Fruit fly (Drosophila melanogaster) whole organism, embryonic: Measurements from ENCODE around the gene CG10286.

Source experiments
- Asciz ChIP-seq: fragments of 200-800 bp; sonication (Bioruptor generic); optimal IDR thresholded peaks from 2 replicates; lab custom pipeline; 2017; ENCODE audit warnings: missing biosample characterization, mild to moderate bottlenecking, missing genetic modification characterization, missing genetic modification reagents
- BtbVII ChIP-seq: fragments of 200-800 bp; sonication (Bioruptor generic); optimal IDR thresholded peaks from 3 replicates; lab custom pipeline; 2017; ENCODE audit warnings: missing biosample characterization, mild to moderate bottlenecking, missing genetic modification characterization
- CG10321 ChIP-seq: fragments of 200-800 bp; sonication (Bioruptor generic); IDR thresholded peaks from 2 replicates; pipeline ENCODE4 v1.3.6; 2022; ENCODE audit warnings: missing biosample characterization, missing genetic modification characterization
- CG13624 ChIP-seq: fragments of 200-800 bp; sonication (Bioruptor generic); optimal IDR thresholded peaks from 2 replicates; lab custom pipeline; 2016; ENCODE audit warnings: missing biosample characterization, missing genetic modification characterization
- CG13894 ChIP-seq: fragments of 200-800 bp; sonication (Bioruptor generic); optimal IDR thresholded peaks from 3 replicates; lab custom pipeline; 2018; ENCODE audit warnings: missing biosample characterization, mild to moderate bottlenecking, missing genetic modification characterization, moderate library complexity
- CG1602 ChIP-seq: fragments of 200-800 bp; sonication (Bioruptor generic); optimal IDR thresholded peaks from 3 replicates; lab custom pipeline; 2016; ENCODE audit warnings: missing biosample characterization, missing genetic modification characterization
- CG18619 ChIP-seq: fragments of 200-800 bp; sonication (Bioruptor generic); optimal IDR thresholded peaks from 3 replicates; lab custom pipeline; 2017; ENCODE audit warnings: missing biosample characterization, mild to moderate bottlenecking, missing genetic modification characterization
- CG2120 ChIP-seq: fragments of 200-800 bp; sonication (Bioruptor generic); optimal IDR thresholded peaks from 3 replicates; lab custom pipeline; 2016; ENCODE audit warnings: missing biosample characterization, missing genetic modification characterization
- CG2199 ChIP-seq: fragments of 200-800 bp; sonication (Bioruptor generic); IDR thresholded peaks from 3 replicates; pipeline ENCODE4 v1.3.6; 2022; ENCODE audit warnings: missing biosample characterization, missing genetic modification characterization
- CG34422 ChIP-seq: fragments of 200-800 bp; sonication (Bioruptor generic); IDR thresholded peaks from 3 replicates; pipeline ENCODE4 v1.3.6; 2022; ENCODE audit warnings: missing biosample characterization, missing genetic modification characterization
- CG4707 ChIP-seq: fragments of 200-800 bp; sonication (Bioruptor generic); optimal IDR thresholded peaks from 2 replicates; lab custom pipeline; 2018; ENCODE audit warnings: missing biosample characterization, mild to moderate bottlenecking, missing genetic modification characterization, moderate library complexity
- CG4820 ChIP-seq: fragments of 200-800 bp; sonication (Bioruptor generic); optimal IDR thresholded peaks from 3 replicates; lab custom pipeline; 2016; ENCODE audit warnings: missing biosample characterization, missing genetic modification characterization
- CG6765 ChIP-seq: fragments of 200-800 bp; sonication (Bioruptor generic); optimal IDR thresholded peaks from 3 replicates; lab custom pipeline; 2017; ENCODE audit warnings: missing biosample characterization, mild to moderate bottlenecking, missing genetic modification characterization
- CG9215 ChIP-seq: fragments of 200-800 bp; sonication (Bioruptor generic); IDR thresholded peaks from 2 replicates; pipeline ENCODE4 v1.3.6; 2022; ENCODE audit warnings: missing biosample characterization, missing genetic modification characterization
- Dip3 ChIP-seq: fragments of 200-800 bp; sonication (Bioruptor generic); optimal IDR thresholded peaks from 3 replicates; lab custom pipeline; 2016; ENCODE audit warnings: missing biosample characterization, missing genetic modification characterization
- Doc3 ChIP-seq: fragments of 200-800 bp; sonication (Bioruptor generic); IDR thresholded peaks from 3 replicates; pipeline ENCODE4 v1.3.6; 2022; ENCODE audit warnings: missing biosample characterization, missing genetic modification characterization; ENCODE audit not compliant: partially characterized antibody
- ERR ChIP-seq: fragments of 200-800 bp; sonication (Bioruptor generic); optimal IDR thresholded peaks from 2 replicates; lab custom pipeline; 2016; ENCODE audit warnings: missing biosample characterization, missing genetic modification characterization
- GATAe ChIP-seq: fragments of 200-800 bp; sonication (Bioruptor generic); conservative IDR thresholded peaks from 2 replicates; pipeline ENCODE4 v1.3.6; 2022; ENCODE audit warnings: missing biosample characterization, missing genetic modification characterization
- HLH4C ChIP-seq: fragments of 200-800 bp; sonication (Bioruptor generic); IDR thresholded peaks from 3 replicates; pipeline ENCODE4 v1.3.6; 2022; ENCODE audit warnings: missing biosample characterization, missing genetic modification characterization; ENCODE audit not compliant: partially characterized antibody
- Hey ChIP-seq: fragments of 200-800 bp; sonication (Bioruptor generic); optimal IDR thresholded peaks from 3 replicates; lab custom pipeline; 2018; ENCODE audit warnings: missing biosample characterization, mild to moderate bottlenecking, missing genetic modification characterization
- Hr51 ChIP-seq, 2 experiments: fragments of 200-800 bp; sonication (Bioruptor generic); optimal IDR thresholded peaks; 2 replicates in 1 of 2; 3 replicates in 1 of 2; lab custom pipeline; 2016 to 2018; ENCODE audit warnings: missing biosample characterization in 2 of 2, missing genetic modification characterization in 2 of 2, mild to moderate bottlenecking in 1 of 2, moderate library complexity in 1 of 2
- MESR4 ChIP-seq: fragments of 200-800 bp; sonication (Bioruptor generic); optimal IDR thresholded peaks from 2 replicates; lab custom pipeline; 2018; ENCODE audit warnings: missing biosample characterization, mild to moderate bottlenecking, missing genetic modification characterization, moderate library complexity
- Oaz ChIP-seq: fragments of 200-800 bp; sonication (Bioruptor generic); IDR thresholded peaks from 2 replicates; pipeline ENCODE4 v1.3.6; 2022; ENCODE audit warnings: missing biosample characterization, missing genetic modification characterization
- Pdp1 ChIP-seq, 2 experiments: fragments of 200-800 bp; sonication (Bioruptor generic); optimal IDR thresholded peaks; 3 replicates each; lab custom pipeline; 2016; ENCODE audit warnings: missing biosample characterization in 2 of 2, missing genetic modification characterization in 2 of 2, mild to moderate bottlenecking in 1 of 2, moderate library complexity in 1 of 2
- Rx ChIP-seq: fragments of 200-800 bp; sonication (Bioruptor generic); IDR thresholded peaks from 2 replicates; pipeline ENCODE4 v1.3.6; 2022; ENCODE audit warnings: missing biosample characterization, missing genetic modification characterization
- Sox102F ChIP-seq: fragments of 200-800 bp; sonication (Bioruptor generic); optimal IDR thresholded peaks from 2 replicates; lab custom pipeline; 2018; ENCODE audit warnings: missing biosample characterization, mild to moderate bottlenecking, missing genetic modification characterization, moderate library complexity
- Sry-δ ChIP-seq: fragments of 200-800 bp; sonication (Bioruptor generic); optimal IDR thresholded peaks from 2 replicates; lab custom pipeline; 2016; ENCODE audit warnings: missing biosample characterization, missing genetic modification characterization
- Taf1 ChIP-seq: fragments of 200-800 bp; sonication (Bioruptor generic); IDR thresholded peaks from 2 replicates; pipeline ENCODE4 v1.3.6; 2022; ENCODE audit warnings: missing biosample characterization, missing genetic modification characterization
- Xbp1 ChIP-seq: fragments of 200-800 bp; sonication (Bioruptor generic); optimal IDR thresholded peaks from 3 replicates; lab custom pipeline; 2016; ENCODE audit warnings: missing biosample characterization, mild to moderate bottlenecking, missing genetic modification characterization
- aop ChIP-seq: fragments of 200-800 bp; sonication (Bioruptor generic); IDR thresholded peaks from 2 replicates; pipeline ENCODE4 v1.3.6; 2022; ENCODE audit warnings: missing biosample characterization, missing genetic modification characterization
- cas ChIP-seq: fragments of 200-800 bp; sonication (Bioruptor generic); IDR thresholded peaks from 2 replicates; pipeline ENCODE4 v1.3.6; 2022; ENCODE audit warnings: missing biosample characterization, missing genetic modification characterization
- caup ChIP-seq: fragments of 200-800 bp; sonication (Bioruptor generic); optimal IDR thresholded peaks from 3 replicates; lab custom pipeline; 2017; ENCODE audit warnings: missing biosample characterization, mild to moderate bottlenecking, missing genetic modification characterization, moderate library complexity; ENCODE audit not compliant: severe bottlenecking
- cg ChIP-seq: fragments of 200-800 bp; sonication (Bioruptor generic); optimal IDR thresholded peaks from 3 replicates; lab custom pipeline; 2019; ENCODE audit warnings: missing biosample characterization, mild to moderate bottlenecking, missing genetic modification characterization, moderate library complexity
- cwo ChIP-seq: fragments of 200-800 bp; sonication (Bioruptor generic); optimal IDR thresholded peaks from 3 replicates; lab custom pipeline; 2017; ENCODE audit warnings: missing biosample characterization, missing genetic modification characterization, mild to moderate bottlenecking, moderate library complexity, missing genetic modification reagents
- dmrt99B ChIP-seq: fragments of 200-800 bp; sonication (Bioruptor generic); optimal IDR thresholded peaks from 2 replicates; lab custom pipeline; 2018; ENCODE audit warnings: missing biosample characterization, mild to moderate bottlenecking, missing genetic modification characterization, moderate library complexity
- en ChIP-seq: fragments of 200-800 bp; sonication (Bioruptor generic); optimal IDR thresholded peaks from 2 replicates; lab custom pipeline; 2016; ENCODE audit warnings: missing biosample characterization, missing genetic modification characterization
- ftz-f1 ChIP-seq: fragments of 200-800 bp; sonication (Bioruptor generic); optimal IDR thresholded peaks from 2 replicates; lab custom pipeline; 2016; ENCODE audit warnings: missing biosample characterization, missing genetic modification characterization
- gfzf ChIP-seq: fragments of 200-800 bp; sonication (Bioruptor generic); optimal IDR thresholded peaks from 2 replicates; lab custom pipeline; 2016; ENCODE audit warnings: missing biosample characterization, mild to moderate bottlenecking, missing genetic modification characterization, moderate library complexity
- h ChIP-seq: fragments of >200 bp; optimal IDR thresholded peaks from 2 replicates; lab custom pipeline; 2017
- hb ChIP-seq: fragments of 200-800 bp; sonication (Bioruptor generic); IDR thresholded peaks from 3 replicates; pipeline ENCODE4 v1.3.6; 2022; ENCODE audit warnings: missing biosample characterization, missing genetic modification characterization; ENCODE audit not compliant: partially characterized antibody
- insv ChIP-seq, 2 experiments: fragments of 200-800 bp; sonication (Bioruptor generic); optimal IDR thresholded peaks; 3 replicates each; lab custom pipeline; 2016 to 2018; ENCODE audit warnings: missing biosample characterization in 2 of 2, missing genetic modification characterization in 2 of 2
- mam ChIP-seq: fragments of 200-800 bp; sonication (Bioruptor generic); optimal IDR thresholded peaks from 3 replicates; lab custom pipeline; 2016; ENCODE audit warnings: missing biosample characterization, missing genetic modification characterization
- row ChIP-seq: fragments of 200-800 bp; sonication (Bioruptor generic); IDR thresholded peaks from 3 replicates; pipeline ENCODE4 v1.3.6; 2022; ENCODE audit warnings: missing biosample characterization, missing genetic modification characterization
- run ChIP-seq: fragments of 200-800 bp; sonication (Bioruptor generic); optimal IDR thresholded peaks from 3 replicates; lab custom pipeline; 2018; ENCODE audit warnings: missing biosample characterization, mild to moderate bottlenecking, missing genetic modification characterization
- sisA ChIP-seq: fragments of 200-800 bp; sonication (Bioruptor generic); IDR thresholded peaks from 2 replicates; pipeline ENCODE4 v1.3.6; 2022; ENCODE audit warnings: missing biosample characterization, missing genetic modification characterization
- slou ChIP-seq: fragments of 200-800 bp; sonication (Bioruptor generic); optimal IDR thresholded peaks from 3 replicates; lab custom pipeline; 2016; ENCODE audit warnings: missing biosample characterization, missing genetic modification characterization
- so ChIP-seq: fragments of 200-800 bp; sonication (Bioruptor generic); IDR thresholded peaks from 3 replicates; pipeline ENCODE4 v1.3.6; 2022; ENCODE audit warnings: missing biosample characterization, missing genetic modification characterization
- trh ChIP-seq: fragments of 200-800 bp; sonication (Bioruptor generic); optimal IDR thresholded peaks from 2 replicates; lab custom pipeline; 2016; ENCODE audit warnings: missing biosample characterization, missing genetic modification characterization
- zfh2 ChIP-seq: fragments of 200-800 bp; sonication (Bioruptor generic); optimal IDR thresholded peaks from 2 replicates; lab custom pipeline; 2016; ENCODE audit warnings: missing biosample characterization, missing genetic modification characterization

Gene CG10286

dm6 chr3R:6404174-6404573 is 35.4 kb downstream of the CG10286 start (continued):
- TF ChIP-seq CG10321 (GFP tag; lab: Robert Waterston, UW) (no peak), zfh2 (GFP tag; lab: Kevin White, UChicago) (peak; percentile 70), Asciz (GFP tag; lab: Kevin White, UChicago) (peak; percentile 77), Hr51 (GFP tag; optimal IDR thresholded peaks at IDR 0.05; lab: Kevin White, UChicago) (peak; percentile 55 to 84), CG9215 (GFP tag; lab: Robert Waterston, UW) (no peak; the same call in 1 of the 2 replicates), aop (0 out of 2 replicates have a peak, but pooled peaks have one; percentile 41), Sry-δ (GFP tag; lab: Kevin White, UChicago) (peak; percentile 32), Xbp1 (GFP tag; lab: Kevin White, UChicago) (peak; percentile 84), en (GFP tag; lab: Kevin White, UChicago) (peak; percentile 40), mam (peak; percentile 81), cg (GFP tag; lab: Kevin White, UChicago) (no peak), CG4820 (GFP tag; lab: Kevin White, UChicago) (peak; percentile 73), Rx (GFP tag; lab: Robert Waterston, UW) (peak; percentile 72), CG1602 (GFP tag; lab: Kevin White, UChicago) (peak; percentile 72), so (GFP tag; lab: Robert Waterston, UW) (peak; percentile 87), trh (peak; percentile 74), dmrt99B (peak; percentile 87), CG13624 (GFP tag; lab: Kevin White, UChicago) (peak; percentile 66), GATAe (peak; percentile 42; the same call in 1 of the 2 replicates), MESR4 (GFP tag; lab: Kevin White, UChicago) (no peak), CG18619 (GFP tag; lab: Kevin White, UChicago) (peak; percentile 73), gfzf (GFP tag; lab: Kevin White, UChicago) (no peak), sisA (GFP tag; lab: Robert Waterston, UW) (peak; percentile 89), HLH4C (GFP tag; lab: Robert Waterston, UW) (no peak), row (GFP tag; lab: Robert Waterston, UW) (peak; percentile 90), CG2199 (GFP tag; lab: Robert Waterston, UW) (0 out of 3 replicates have a peak, but pooled peaks have one; percentile 27), CG13894 (tag; lab: Kevin White, UChicago) (no peak), CG34422 (GFP tag; lab: Robert Waterston, UW) (no peak; the same call in none of the 3 replicates), Dip3 (GFP tag; lab: Kevin White, UChicago) (peak; percentile 63), caup (GFP tag; lab: Kevin White, UChicago) (peak; percentile 72), Sox102F (GFP tag; lab: Kevin White, UChicago) (peak; percentile 89), cas (peak; percentile 77), Hey (tag; lab: Kevin White, UChicago) (no peak), h (lab: Kevin White, UChicago) (no peak), Pdp1 (GFP tag; optimal IDR thresholded peaks at IDR 0.05; lab: Kevin White, UChicago) (peak; percentile 77), Taf1 (GFP tag; lab: Robert Waterston, UW) (peak; percentile 83), Doc3 (GFP tag; lab: Robert Waterston, UW) (no peak), insv (GFP tag; optimal IDR thresholded peaks at IDR 0.05; lab: Kevin White, UChicago) (no peak), CG6765 (GFP tag; lab: Kevin White, UChicago) (peak; percentile 63), CG2120 (GFP tag; lab: Kevin White, UChicago) (peak; percentile 87), cwo (GFP tag; lab: Kevin White, UChicago) (peak; percentile 87), hb (GFP tag; lab: Robert Waterston, UW) (no peak), run (tag; lab: Kevin White, UChicago) (peak; percentile 58), BtbVII (GFP tag; lab: Kevin White, UChicago) (peak; percentile 51), ERR (no peak), Oaz (GFP tag; lab: Robert Waterston, UW) (peak; percentile 82), ftz-f1 (GFP tag; lab: Kevin White, UChicago) (no peak), slou (GFP tag; lab: Kevin White, UChicago) (peak; percentile 67), CG4707 (GFP tag; lab: Kevin White, UChicago) (no peak)
